Worm (Caenorhabditis elegans) whole organism, early embryonic: Measurements from ENCODE around the gene sco-1.

Experiments used
- B0310.2 ChIP-seq: sonication (generic microtip); optimal IDR thresholded peaks from 2 replicates; lab custom pipeline; 2016; ENCODE audit warnings: mild to moderate bottlenecking, missing genetic modification characterization, missing compliant biosample characterization
- ama-1 ChIP-seq: fragments of 150-350 bp; optimal IDR thresholded peaks from 2 replicates; lab custom pipeline; 2014
- flt-1 ChIP-seq: fragments of 200-800 bp; sonication (Bioruptor generic); IDR thresholded peaks from 2 replicates; pipeline ENCODE4 v1.3.6; 2022; ENCODE audit warnings: missing genetic modification characterization, missing compliant biosample characterization
- hmg-4 ChIP-seq: fragments of 200-800 bp; sonication (Bioruptor generic); optimal IDR thresholded peaks from 2 replicates; lab custom pipeline; 2018; ENCODE audit warnings: mild to moderate bottlenecking, missing genetic modification characterization, missing compliant biosample characterization
- pes-1 ChIP-seq: fragments of 200-800 bp; sonication (Bioruptor generic); IDR thresholded peaks from 2 replicates; pipeline ENCODE4 v1.3.6; 2022; ENCODE audit warnings: missing genetic modification reagents, missing genetic modification characterization, missing compliant biosample characterization
- scrt-1 ChIP-seq: fragments of 200-800 bp; sonication (Bioruptor generic); IDR thresholded peaks from 2 replicates; pipeline ENCODE4 v1.3.6; 2022; ENCODE audit warnings: missing genetic modification characterization, missing compliant biosample characterization
- tbx-11 ChIP-seq: fragments of 200-800 bp; sonication (Bioruptor generic); IDR thresholded peaks from 2 replicates; pipeline ENCODE4 v1.3.6; 2022; ENCODE audit warnings: missing genetic modification characterization, missing compliant biosample characterization
- tra-4 ChIP-seq: sonication (generic microtip); optimal IDR thresholded peaks from 2 replicates; lab custom pipeline; 2017; ENCODE audit warnings: missing genetic modification characterization, missing compliant biosample characterization

- TF ChIP-seq tbx-11 (GFP tag; lab: Robert Waterston, UW) (no peak), ama-1 (no peak), flt-1 (no peak), tra-4 (tag; lab: Kevin White, UChicago) (no peak), scrt-1 (GFP tag; lab: Robert Waterston, UW) (no peak), pes-1 (GFP tag; lab: Robert Waterston, UW) (no peak), B0310.2 (tag; lab: Kevin White, UChicago) (no peak), hmg-4 (GFP tag; lab: Kevin White, UChicago) (no peak)
Observed at ce11 chrII:4286921-4287320, 12.5 kb upstream of the sco-1 start.
